Fruit fly (Drosophila melanogaster) whole organism, prepupa: ENCODE data around the gene JIL-1.

Experiments
- Blimp-1 ChIP-seq: fragments of 200-800 bp; sonication (Bioruptor generic); optimal IDR thresholded peaks from 3 replicates; lab custom pipeline; 2017; ENCODE audit warnings: missing biosample characterization, missing genetic modification characterization, mild to moderate bottlenecking, moderate library complexity, missing genetic modification reagents
- CG15336 ChIP-seq: fragments of 200-800 bp; sonication (Bioruptor generic); IDR thresholded peaks from 2 replicates; pipeline ENCODE4 v1.3.6; 2022; ENCODE audit warnings: missing biosample characterization, missing genetic modification characterization
- CG8319 ChIP-seq: fragments of 200-800 bp; sonication (Bioruptor generic); optimal IDR thresholded peaks from 3 replicates; lab custom pipeline; 2016; ENCODE audit warnings: missing biosample characterization, missing genetic modification characterization
- Eip78C ChIP-seq: fragments of 200-800 bp; sonication (Bioruptor generic); peaks from one replicate; lab custom pipeline; 2016; ENCODE audit warnings: missing biosample characterization, missing genetic modification characterization
- Gug ChIP-seq: fragments of 200-800 bp; sonication (Bioruptor generic); IDR thresholded peaks from 2 replicates; pipeline ENCODE4 v1.3.6; 2022; ENCODE audit warnings: missing biosample characterization, missing genetic modification characterization
- Hr38 ChIP-seq: sonication (Bioruptor generic); optimal IDR thresholded peaks from 2 replicates; lab custom pipeline; 2016; ENCODE audit warnings: missing biosample characterization, missing genetic modification characterization
- Met ChIP-seq: fragments of 200-800 bp; sonication (Bioruptor generic); optimal IDR thresholded peaks from 3 replicates; lab custom pipeline; 2016; ENCODE audit warnings: missing biosample characterization, missing genetic modification characterization
- Smox ChIP-seq: fragments of 200-800 bp; sonication (Bioruptor generic); optimal IDR thresholded peaks from 3 replicates; lab custom pipeline; 2016; ENCODE audit warnings: missing biosample characterization, missing genetic modification characterization
- Sox102F ChIP-seq: fragments of 200-800 bp; sonication (Bioruptor generic); optimal IDR thresholded peaks from 2 replicates; lab custom pipeline; 2016; ENCODE audit warnings: missing biosample characterization, mild to moderate bottlenecking, missing genetic modification characterization
- eg ChIP-seq: fragments of 200-800 bp; sonication (Bioruptor generic); IDR thresholded peaks from 3 replicates; pipeline ENCODE4 v1.3.6; 2022; ENCODE audit warnings: missing biosample characterization, missing genetic modification characterization
- fd59A ChIP-seq: fragments of 200-800 bp; sonication (Bioruptor generic); optimal IDR thresholded peaks from 2 replicates; lab custom pipeline; 2017; ENCODE audit warnings: missing biosample characterization, mild to moderate bottlenecking, missing genetic modification characterization, missing genetic modification reagents

DNA sequence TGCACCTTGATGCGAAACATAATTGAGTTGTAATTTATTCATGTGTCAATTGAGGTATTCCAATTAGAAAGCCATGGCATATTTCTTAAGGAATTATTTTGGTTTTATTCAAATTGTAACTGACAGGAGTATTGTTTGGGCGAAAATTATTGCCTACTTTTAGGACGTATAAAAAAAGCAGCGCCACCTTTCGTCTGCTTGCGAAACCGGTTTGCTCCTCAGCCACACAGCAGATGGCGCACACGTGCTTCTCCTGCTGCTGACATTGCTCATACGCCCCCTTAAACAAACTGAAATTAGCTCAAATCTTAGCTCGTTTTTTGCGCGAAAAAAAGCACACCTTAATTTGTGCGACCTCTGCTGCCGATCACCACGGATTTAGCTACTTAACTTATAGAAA, 45.1 kb downstream of the JIL-1 start:
- TF ChIP-seq CG15336 (GFP tag; lab: Robert Waterston, UW) (no peak), Sox102F (GFP tag; lab: Kevin White, UChicago) (peak; percentile 45), CG8319 (GFP tag; lab: Kevin White, UChicago) (peak; percentile 23), Blimp-1 (GFP tag; lab: Kevin White, UChicago) (no peak), eg (GFP tag; lab: Robert Waterston, UW) (peak; percentile 62), Met (GFP tag; lab: Kevin White, UChicago) (peak; percentile 67), Eip78C (GFP tag; lab: Kevin White, UChicago) (peak; percentile 81), Gug (GFP tag; lab: Robert Waterston, UW) (no peak), fd59A (GFP tag; lab: Kevin White, UChicago) (no peak), Hr38 (no peak), Smox (GFP tag; lab: Kevin White, UChicago) (peak; percentile 37)
